Fruit fly (Drosophila melanogaster) whole organism, prepupa: ENCODE results near the gene CG17768.

Source experiments
- Blimp-1 ChIP-seq: fragments of 200-800 bp; sonication (Bioruptor generic); optimal IDR thresholded peaks from 3 replicates; lab custom pipeline; 2017; ENCODE audit warnings: missing biosample characterization, missing genetic modification characterization, mild to moderate bottlenecking, moderate library complexity, missing genetic modification reagents
- CG10631 ChIP-seq: fragments of 200-800 bp; sonication (Bioruptor generic); optimal IDR thresholded peaks from 2 replicates; lab custom pipeline; 2016; ENCODE audit warnings: missing biosample characterization, missing genetic modification characterization
- CG11294 ChIP-seq: fragments of 200-800 bp; sonication (Bioruptor generic); IDR thresholded peaks from 2 replicates; pipeline ENCODE4 v1.3.6; 2022; ENCODE audit warnings: missing biosample characterization, missing genetic modification characterization
- CG15336 ChIP-seq: fragments of 200-800 bp; sonication (Bioruptor generic); IDR thresholded peaks from 2 replicates; pipeline ENCODE4 v1.3.6; 2022; ENCODE audit warnings: missing biosample characterization, missing genetic modification characterization
- CG3032 ChIP-seq: fragments of 200-800 bp; optimal IDR thresholded peaks from 2 replicates; lab custom pipeline; 2019; ENCODE audit warnings: missing biosample characterization, mild to moderate bottlenecking, missing genetic modification characterization, moderate library complexity
- CG31627 ChIP-seq: fragments of 200-800 bp; sonication (Bioruptor generic); optimal IDR thresholded peaks from 3 replicates; lab custom pipeline; 2016; ENCODE audit warnings: missing biosample characterization, missing genetic modification characterization
- CG32006 ChIP-seq: fragments of 200-800 bp; sonication (Bioruptor generic); optimal IDR thresholded peaks from 3 replicates; lab custom pipeline; 2017; ENCODE audit warnings: missing biosample characterization, mild to moderate bottlenecking, missing genetic modification characterization
- CG34406 ChIP-seq: fragments of 200-800 bp; sonication (Bioruptor generic); optimal IDR thresholded peaks from 3 replicates; lab custom pipeline; 2016; ENCODE audit warnings: missing biosample characterization, missing genetic modification characterization
- CG6276 ChIP-seq: fragments of 200-800 bp; sonication (Bioruptor generic); optimal IDR thresholded peaks from 2 replicates; lab custom pipeline; 2017; ENCODE audit warnings: missing biosample characterization, mild to moderate bottlenecking, missing genetic modification characterization
- CG6792 ChIP-seq: fragments of 200-800 bp; sonication (Bioruptor generic); optimal IDR thresholded peaks from 3 replicates; lab custom pipeline; 2016; ENCODE audit warnings: missing biosample characterization, missing genetic modification characterization
- CG8119 ChIP-seq: fragments of 200-800 bp; sonication (Bioruptor generic); IDR thresholded peaks from 3 replicates; pipeline ENCODE4 v1.3.6; 2022; ENCODE audit warnings: missing biosample characterization, missing genetic modification characterization
- CG8319 ChIP-seq: fragments of 200-800 bp; sonication (Bioruptor generic); optimal IDR thresholded peaks from 3 replicates; lab custom pipeline; 2016; ENCODE audit warnings: missing biosample characterization, missing genetic modification characterization
- CG9139 ChIP-seq: fragments of 200-800 bp; sonication (Bioruptor generic); optimal IDR thresholded peaks from 3 replicates; lab custom pipeline; 2017; ENCODE audit warnings: missing biosample characterization, mild to moderate bottlenecking, missing genetic modification characterization
- Eip78C ChIP-seq: fragments of 200-800 bp; sonication (Bioruptor generic); peaks from one replicate; lab custom pipeline; 2016; ENCODE audit warnings: missing biosample characterization, missing genetic modification characterization
- Ets21C ChIP-seq: fragments of 200-800 bp; sonication (Bioruptor generic); optimal IDR thresholded peaks from 3 replicates; lab custom pipeline; 2016; ENCODE audit warnings: missing biosample characterization, missing genetic modification characterization
- Ets96B ChIP-seq: fragments of 200-800 bp; optimal IDR thresholded peaks from 2 replicates; lab custom pipeline; 2019; ENCODE audit warnings: missing biosample characterization, mild to moderate bottlenecking, missing genetic modification characterization, moderate library complexity
- Hr39 ChIP-seq: fragments of 200-800 bp; sonication (Bioruptor generic); optimal IDR thresholded peaks from 2 replicates; lab custom pipeline; 2016; ENCODE audit warnings: missing biosample characterization, missing genetic modification characterization
- Hr4 ChIP-seq: fragments of 200-800 bp; sonication (Bioruptor generic); optimal IDR thresholded peaks from 3 replicates; lab custom pipeline; 2016; ENCODE audit warnings: missing biosample characterization, missing genetic modification characterization
- Met ChIP-seq: fragments of 200-800 bp; sonication (Bioruptor generic); optimal IDR thresholded peaks from 3 replicates; lab custom pipeline; 2016; ENCODE audit warnings: missing biosample characterization, missing genetic modification characterization
- Sox102F ChIP-seq: fragments of 200-800 bp; sonication (Bioruptor generic); optimal IDR thresholded peaks from 2 replicates; lab custom pipeline; 2016; ENCODE audit warnings: missing biosample characterization, mild to moderate bottlenecking, missing genetic modification characterization
- acj6 ChIP-seq: fragments of 200-800 bp; sonication (Bioruptor generic); optimal IDR thresholded peaks from 3 replicates; lab custom pipeline; 2016; ENCODE audit warnings: missing biosample characterization, missing genetic modification characterization
- cyc ChIP-seq: fragments of 200-800 bp; sonication (Bioruptor generic); optimal IDR thresholded peaks from 3 replicates; lab custom pipeline; 2016; ENCODE audit warnings: missing biosample characterization, missing genetic modification characterization
- dsx ChIP-seq: fragments of 200-800 bp; optimal IDR thresholded peaks from 3 replicates; lab custom pipeline; 2019; ENCODE audit warnings: missing biosample characterization, mild to moderate bottlenecking, missing genetic modification characterization, moderate library complexity; ENCODE audit not compliant: poor library complexity, severe bottlenecking
- fd85E ChIP-seq: fragments of 200-800 bp; sonication (Bioruptor generic); optimal IDR thresholded peaks from 3 replicates; lab custom pipeline; 2016; ENCODE audit warnings: missing biosample characterization, missing genetic modification characterization
- lz ChIP-seq: fragments of 200-800 bp; sonication (Bioruptor generic); optimal IDR thresholded peaks from 3 replicates; lab custom pipeline; 2016; ENCODE audit warnings: missing biosample characterization, missing genetic modification characterization
- net ChIP-seq: fragments of 200-800 bp; sonication (Bioruptor generic); optimal IDR thresholded peaks from 3 replicates; lab custom pipeline; 2016; ENCODE audit warnings: missing biosample characterization, missing genetic modification characterization
- pdm3 ChIP-seq: fragments of 200-800 bp; sonication (Bioruptor generic); optimal IDR thresholded peaks from 3 replicates; lab custom pipeline; 2016; ENCODE audit warnings: missing biosample characterization, missing genetic modification characterization
- ss ChIP-seq, 2 experiments: fragments of 200-800 bp; sonication (Bioruptor generic); optimal IDR thresholded peaks; 2 replicates in 1 of 2; 3 replicates in 1 of 2; lab custom pipeline; 2017 to 2018; ENCODE audit warnings: mild to moderate bottlenecking in 2 of 2, missing biosample characterization in 2 of 2, missing genetic modification characterization in 2 of 2, moderate library complexity in 1 of 2
- topi ChIP-seq: fragments of 200-800 bp; sonication (Bioruptor generic); optimal IDR thresholded peaks from 3 replicates; lab custom pipeline; 2016; ENCODE audit warnings: missing biosample characterization, missing genetic modification characterization

CG17768 gene

DNA sequence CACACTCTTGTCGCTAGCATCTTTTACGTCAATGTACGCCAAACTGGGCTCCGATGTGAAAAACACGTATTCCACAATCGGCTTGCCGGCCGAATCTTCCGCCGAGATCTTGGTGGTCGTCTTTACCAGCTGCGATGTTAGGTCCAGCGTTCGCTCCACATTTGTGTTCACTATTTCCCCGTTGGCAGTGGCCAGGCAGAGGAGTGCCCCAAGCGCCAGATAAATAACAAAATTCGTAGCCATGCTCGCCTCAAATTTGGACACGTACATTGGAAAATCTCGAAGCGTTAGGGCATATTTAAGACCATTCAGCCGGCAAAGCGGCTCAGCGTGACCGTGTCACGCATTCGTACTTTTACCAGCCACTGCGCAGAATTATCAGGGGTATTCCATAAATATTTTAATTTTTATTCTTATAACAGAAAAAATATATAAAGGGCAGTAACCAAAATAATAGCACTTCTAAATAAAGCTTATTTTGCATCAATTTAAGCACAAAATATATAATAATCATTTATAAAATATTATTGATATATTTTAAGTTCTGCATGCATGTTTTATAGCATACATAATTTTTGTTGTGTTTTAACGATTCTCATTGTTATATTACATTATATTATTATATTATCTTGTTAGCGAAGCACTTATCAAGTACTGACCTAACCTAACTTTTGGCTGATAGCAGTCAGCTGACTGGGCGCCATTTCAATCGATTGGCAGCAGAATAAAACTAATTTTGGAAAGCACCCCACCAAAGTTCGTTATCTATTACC is 29.4 kb downstream of the CG17768 start, which contains the start of the genes CG33303 and dpr19 (continued):
- TF ChIP-seq acj6 (GFP tag; lab: Kevin White, UChicago) (no peak), topi (GFP tag; lab: Kevin White, UChicago) (no peak), fd85E (no peak)

DNA sequence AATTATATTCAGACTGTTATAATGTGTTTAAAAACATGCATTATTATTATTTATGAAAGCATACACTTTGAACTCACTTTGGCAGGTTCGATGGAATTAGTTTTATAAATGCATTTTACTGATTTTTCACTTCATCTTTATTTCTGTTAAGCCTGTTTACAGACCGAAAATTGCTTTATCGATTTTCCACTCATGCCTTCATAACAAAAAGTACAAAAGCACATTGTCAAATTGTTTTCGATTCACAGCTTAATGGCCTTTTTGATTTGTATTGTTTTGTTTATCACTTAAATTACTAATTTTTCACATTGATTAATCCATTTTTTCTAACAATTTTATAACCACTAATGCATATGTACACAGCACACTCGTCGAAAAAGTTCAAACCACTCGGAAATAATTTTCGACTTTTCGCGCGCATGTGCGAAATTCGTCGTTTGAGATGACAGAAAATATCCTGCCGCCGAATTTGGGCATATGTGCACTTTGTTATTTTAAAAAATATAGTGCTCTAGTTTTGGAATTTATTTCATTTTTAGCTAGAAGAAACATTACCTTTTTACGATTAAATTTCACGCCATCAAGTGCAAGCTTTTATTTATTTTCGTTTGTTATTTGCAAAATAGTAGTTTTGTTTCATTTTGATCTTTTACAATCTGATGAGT is 31.3 kb downstream of the CG17768 start, which contains the start of gene rho-5:
rho-5 (minus strand) TSS at position 296 of the 665 bp plus-strand sequence.
- TF ChIP-seq Hr4 (peak; percentile 9), Sox102F (GFP tag; lab: Kevin White, UChicago) (no peak), CG31627 (GFP tag; lab: Kevin White, UChicago) (no peak), CG32006 (GFP tag; lab: Kevin White, UChicago) (no peak), Met (GFP tag; lab: Kevin White, UChicago) (no peak), pdm3 (GFP tag; lab: Kevin White, UChicago) (no peak), Blimp-1 (no peak)

dm6 chr2L:10372297-10372696 is 32.7 kb downstream of the CG17768 start:
- TF ChIP-seq CG6276 (GFP tag; lab: Kevin White, UChicago) (no peak), Ets21C (GFP tag; lab: Kevin White, UChicago) (no peak), CG8119 (GFP tag; lab: Robert Waterston, UW) (no peak), Eip78C (GFP tag; lab: Kevin White, UChicago) (peak; percentile 8)

- TF ChIP-seq CG9139 (GFP tag; lab: Kevin White, UChicago) (no peak), Blimp-1 (no peak), CG8119 (GFP tag; lab: Robert Waterston, UW) (peak; percentile 55), Eip78C (GFP tag; lab: Kevin White, UChicago) (peak; percentile 63), lz (GFP tag; lab: Kevin White, UChicago) (no peak), acj6 (GFP tag; lab: Kevin White, UChicago) (no peak), Ets96B (peak; percentile 6), cyc (GFP tag; lab: Kevin White, UChicago) (peak; percentile 1), CG3032 (tag; lab: Kevin White, UChicago) (peak; percentile 47), Hr39 (GFP tag; lab: Kevin White, UChicago) (no peak), CG10631 (GFP tag; lab: Kevin White, UChicago) (no peak)
These were observed 38.5 kb downstream of the CG17768 start, which contains the start of gene CG5056 for dm6 chr2L:10366525-10366924. TSS of gene CG5056 (plus strand) at chr2L:10366692.

DNA sequence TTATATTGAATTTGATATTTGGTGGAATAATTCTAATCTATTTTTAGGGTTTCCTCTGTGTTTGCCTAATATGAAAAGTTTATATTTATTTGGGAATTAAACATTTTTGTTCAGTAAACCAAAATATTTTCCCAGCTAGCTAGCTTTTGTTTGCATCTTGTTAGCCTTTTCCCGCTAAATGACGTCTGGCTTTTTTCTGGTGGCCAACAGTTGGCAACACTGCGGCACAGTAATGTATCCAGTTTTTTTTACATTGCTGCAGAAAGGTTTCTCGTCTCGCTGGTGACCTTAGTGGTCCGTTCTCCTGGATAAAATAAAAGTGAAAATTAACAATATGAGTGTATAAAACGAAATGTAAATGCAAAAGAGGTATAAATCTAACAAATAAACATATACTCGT is 40.8 kb downstream of the CG17768 start, which contains the start of gene lft:
lft (plus strand) TSS at position 243 of the 400 bp plus-strand sequence.
- TF ChIP-seq CG11294 (no peak), dsx (GFP tag; lab: Kevin White, UChicago) (peak; percentile 51), CG8319 (GFP tag; lab: Kevin White, UChicago) (peak; percentile 53), net (GFP tag; lab: Kevin White, UChicago) (no peak), CG6792 (no peak), ss (GFP tag; optimal IDR thresholded peaks at IDR 0.05; lab: Kevin White, UChicago) (peak in 1 of 2 experiments; percentile 32), Eip78C (GFP tag; lab: Kevin White, UChicago) (peak; percentile 42)
- TF ChIP-seq, all 60 proteins: peak for 4

dm6 chr2L:10362408-10363067 is 42.5 kb downstream of the CG17768 start, which contains the start of the genes Cand1 and pim:
TSS of gene Cand1 (minus strand) at chr2L:10362707.
TSS of gene pim (plus strand) at chr2L:10362989.
- TF ChIP-seq CG15336 (GFP tag; lab: Robert Waterston, UW) (no peak), CG34406 (GFP tag; lab: Kevin White, UChicago) (no peak), CG3032 (tag; lab: Kevin White, UChicago) (peak; percentile 16), dsx (GFP tag; lab: Kevin White, UChicago) (no peak), Sox102F (GFP tag; lab: Kevin White, UChicago) (no peak)
